Worm (Caenorhabditis elegans) whole organism, L4 larva: Measurements from ENCODE around the gene oac-7.

Source experiments
- F10B5.3 ChIP-seq: sonication (generic microtip); optimal IDR thresholded peaks from 2 replicates; lab custom pipeline; 2016; ENCODE audit warnings: mild to moderate bottlenecking, missing genetic modification characterization, missing compliant biosample characterization
- F44E2.7 ChIP-seq: fragments of 200-800 bp; sonication (Bioruptor generic); IDR thresholded peaks from 2 replicates; pipeline ENCODE4 v2.1.2; 2022; ENCODE audit warnings: missing genetic modification characterization, missing compliant biosample characterization
- F49E8.2 ChIP-seq: sonication (generic microtip); optimal IDR thresholded peaks from 2 replicates; lab custom pipeline; 2016; ENCODE audit warnings: missing compliant biosample characterization, mild to moderate bottlenecking, missing genetic modification characterization, borderline replicate concordance
- T26A8.4 ChIP-seq: fragments of 200-800 bp; sonication (Bioruptor generic); IDR thresholded peaks from 2 replicates; pipeline ENCODE4 v1.3.6; 2022; ENCODE audit warnings: missing genetic modification characterization, missing compliant biosample characterization
- Y48G9A.11 ChIP-seq: fragments of 200-800 bp; sonication (Bioruptor generic); IDR thresholded peaks from 2 replicates; pipeline ENCODE4 v1.3.6; 2022; ENCODE audit warnings: missing genetic modification reagents, missing genetic modification characterization, missing compliant biosample characterization
- Y5F2A.4 ChIP-seq: fragments of 200-800 bp; sonication (Bioruptor generic); optimal IDR thresholded peaks from 2 replicates; lab custom pipeline; 2018; ENCODE audit warnings: mild to moderate bottlenecking, missing genetic modification characterization, missing compliant biosample characterization
- Y75B8A.6 ChIP-seq: fragments of 200-800 bp; sonication (Bioruptor generic); IDR thresholded peaks from 2 replicates; pipeline ENCODE4 v1.3.6; 2022; ENCODE audit warnings: missing genetic modification reagents, missing genetic modification characterization, missing compliant biosample characterization
- ZK337.2 ChIP-seq: fragments of 200-800 bp; sonication (Bioruptor generic); IDR thresholded peaks from 2 replicates; pipeline ENCODE4 v1.3.6; 2022; ENCODE audit warnings: missing genetic modification reagents, missing genetic modification characterization, missing compliant biosample characterization
- ceh-20 ChIP-seq: fragments of 200-800 bp; sonication (Bioruptor generic); IDR thresholded peaks from 2 replicates; pipeline ENCODE4 v1.3.6; 2022; ENCODE audit warnings: missing genetic modification reagents, missing genetic modification characterization, missing compliant biosample characterization
- ceh-62 ChIP-seq: sonication (generic microtip); optimal IDR thresholded peaks from 2 replicates; lab custom pipeline; 2017; ENCODE audit warnings: missing biosample characterization, missing genetic modification characterization
- ceh-82 ChIP-seq: sonication (generic microtip); optimal IDR thresholded peaks from 2 replicates; lab custom pipeline; 2017; ENCODE audit warnings: missing biosample characterization, missing genetic modification characterization
- ces-1 ChIP-seq: fragments of 150-350 bp; sonication (generic microtip); optimal IDR thresholded peaks from 4 replicates; lab custom pipeline; 2014; ENCODE audit warnings: missing biosample characterization, missing genetic modification reagents, missing genetic modification characterization
- daf-16 ChIP-seq, 3 experiments: sonication (generic microtip); optimal IDR thresholded peaks; 2 replicates each; lab custom pipeline; 2016 to 2017; ENCODE audit warnings: missing genetic modification characterization in 3 of 3, missing genetic modification reagents in 3 of 3, mild to moderate bottlenecking in 2 of 3, missing compliant biosample characterization in 2 of 3, missing biosample characterization in 1 of 3, moderate library complexity in 1 of 3
- dmd-8 ChIP-seq: fragments of 200-800 bp; sonication (Bioruptor generic); IDR thresholded peaks from 2 replicates; pipeline ENCODE4 v1.3.6; 2022; ENCODE audit warnings: missing genetic modification characterization, missing compliant biosample characterization
- dpl-1 ChIP-seq: fragments of 150-350 bp; optimal IDR thresholded peaks from 2 replicates; lab custom pipeline; 2014; ENCODE audit warnings: missing biosample characterization, missing genetic modification reagents, missing genetic modification characterization
- duxl-1 ChIP-seq: sonication (generic microtip); optimal IDR thresholded peaks from 2 replicates; lab custom pipeline; 2016; ENCODE audit warnings: mild to moderate bottlenecking, missing genetic modification characterization, moderate library complexity, missing compliant biosample characterization; ENCODE audit not compliant: poor library complexity
- egl-43 ChIP-seq: fragments of 200-800 bp; sonication (Bioruptor generic); IDR thresholded peaks from 2 replicates; pipeline ENCODE4 v1.3.6; 2022; ENCODE audit warnings: missing genetic modification reagents, missing genetic modification characterization, missing compliant biosample characterization
- fkh-10 ChIP-seq: fragments of 150-350 bp; optimal IDR thresholded peaks from 2 replicates; lab custom pipeline; 2014; ENCODE audit warnings: missing biosample characterization, missing genetic modification reagents, missing genetic modification characterization
- gei-8 ChIP-seq: fragments of 200-800 bp; sonication (Bioruptor generic); optimal IDR thresholded peaks from 2 replicates; lab custom pipeline; 2018; ENCODE audit warnings: mild to moderate bottlenecking, missing genetic modification characterization, missing compliant biosample characterization
- hif-1 ChIP-seq, 2 experiments: sonication (generic microtip); optimal IDR thresholded peaks; 2 replicates each; lab custom pipeline; 2016 to 2017; ENCODE audit warnings: missing compliant biosample characterization in 2 of 2, missing genetic modification characterization in 2 of 2, missing genetic modification reagents in 2 of 2, missing genotype in 2 of 2, mild to moderate bottlenecking in 1 of 2
- hlh-11 ChIP-seq: fragments of 200-800 bp; sonication (Bioruptor generic); optimal IDR thresholded peaks from 2 replicates; lab custom pipeline; 2018; ENCODE audit warnings: mild to moderate bottlenecking, missing genetic modification characterization, missing compliant biosample characterization
- jun-1 ChIP-seq: fragments of 150-350 bp; optimal IDR thresholded peaks from 2 replicates; lab custom pipeline; 2014; ENCODE audit warnings: missing biosample characterization, missing genetic modification reagents, missing genetic modification characterization
- lim-7 ChIP-seq: fragments of 200-800 bp; sonication (Bioruptor generic); IDR thresholded peaks from 2 replicates; pipeline ENCODE4 v1.3.6; 2022; ENCODE audit warnings: missing genetic modification characterization, missing compliant biosample characterization
- lin-1 ChIP-seq: fragments of 200-800 bp; sonication (Bioruptor generic); IDR thresholded peaks from 2 replicates; pipeline ENCODE4 v1.3.6; 2022; ENCODE audit warnings: missing genetic modification reagents, missing genetic modification characterization, missing compliant biosample characterization
- lin-15B ChIP-seq: fragments of 150-350 bp; sonication (generic microtip); optimal IDR thresholded peaks from 3 replicates; lab custom pipeline; 2014; ENCODE audit warnings: missing biosample characterization, missing genetic modification characterization
- lin-29 ChIP-seq: fragments of 200-800 bp; sonication (Bioruptor generic); IDR thresholded peaks from 2 replicates; pipeline ENCODE4 v1.3.6; 2022; ENCODE audit warnings: missing genetic modification reagents, missing genetic modification characterization, missing compliant biosample characterization
- lir-3 ChIP-seq: sonication (generic microtip); optimal IDR thresholded peaks from 2 replicates; lab custom pipeline; 2016; ENCODE audit warnings: mild to moderate bottlenecking, missing genetic modification characterization, missing compliant biosample characterization
- madf-9 ChIP-seq: fragments of 200-800 bp; sonication (Bioruptor generic); conservative IDR thresholded peaks from 2 replicates; pipeline ENCODE4 v1.3.6; 2022; ENCODE audit warnings: missing genetic modification reagents, missing genetic modification characterization, missing compliant biosample characterization
- mep-1 ChIP-seq: fragments of 150-350 bp; sonication (generic microtip); optimal IDR thresholded peaks from 3 replicates; lab custom pipeline; 2014; ENCODE audit warnings: missing biosample characterization, missing genetic modification characterization
- mes-2 ChIP-seq: sonication (generic microtip); optimal IDR thresholded peaks from 2 replicates; lab custom pipeline; 2016; ENCODE audit warnings: missing genotype, mild to moderate bottlenecking, missing genetic modification characterization, missing compliant biosample characterization; ENCODE audit not compliant: poor library complexity, severe bottlenecking
- mxl-2 ChIP-seq: fragments of 200-800 bp; sonication (Bioruptor generic); conservative IDR thresholded peaks from 2 replicates; pipeline ENCODE4 v1.3.6; 2022; ENCODE audit warnings: missing genetic modification reagents, missing genetic modification characterization, missing compliant biosample characterization
- nhr-10 ChIP-seq: fragments of 150-350 bp; optimal IDR thresholded peaks from 2 replicates; lab custom pipeline; 2014; ENCODE audit warnings: missing biosample characterization, missing genetic modification characterization
- nhr-102 ChIP-seq: sonication (generic microtip); optimal IDR thresholded peaks from 2 replicates; lab custom pipeline; 2016; ENCODE audit warnings: mild to moderate bottlenecking, missing genetic modification characterization, moderate library complexity, missing compliant biosample characterization
- nhr-111 ChIP-seq: fragments of 200-800 bp; sonication (Bioruptor generic); optimal IDR thresholded peaks from 2 replicates; lab custom pipeline; 2018; ENCODE audit warnings: mild to moderate bottlenecking, missing genetic modification characterization, missing compliant biosample characterization
- nhr-28 ChIP-seq: fragments of 150-350 bp; optimal IDR thresholded peaks from 2 replicates; lab custom pipeline; 2014; ENCODE audit warnings: missing biosample characterization, missing genetic modification characterization
- nhr-42 ChIP-seq: fragments of 200-800 bp; sonication (Bioruptor generic); IDR thresholded peaks from 2 replicates; pipeline ENCODE4 v1.3.6; 2022; ENCODE audit warnings: missing genetic modification characterization, missing compliant biosample characterization
- nhr-76 ChIP-seq: fragments of 150-350 bp; optimal IDR thresholded peaks from 2 replicates; lab custom pipeline; 2014; ENCODE audit warnings: missing biosample characterization, missing genetic modification characterization
- nhr-77 ChIP-seq: fragments of 150-350 bp; optimal IDR thresholded peaks from 2 replicates; lab custom pipeline; 2014; ENCODE audit warnings: missing biosample characterization, missing genetic modification characterization
- pqm-1 ChIP-seq: sonication (generic microtip); optimal IDR thresholded peaks from 2 replicates; lab custom pipeline; 2017; ENCODE audit warnings: missing biosample characterization, missing genetic modification characterization
- rbr-2 ChIP-seq: sonication (generic microtip); optimal IDR thresholded peaks from 2 replicates; lab custom pipeline; 2016; ENCODE audit warnings: missing genotype, missing genetic modification characterization, missing compliant biosample characterization
- spr-1 ChIP-seq: sonication (generic microtip); optimal IDR thresholded peaks from 2 replicates; lab custom pipeline; 2016; ENCODE audit warnings: mild to moderate bottlenecking, missing genetic modification characterization, missing compliant biosample characterization
- tag-97 ChIP-seq: fragments of 200-800 bp; sonication (Bioruptor generic); IDR thresholded peaks from 2 replicates; pipeline ENCODE4 v1.3.6; 2022; ENCODE audit warnings: missing genetic modification characterization, missing compliant biosample characterization
- tra-1 ChIP-seq: fragments of 200-800 bp; sonication (Bioruptor generic); IDR thresholded peaks from 2 replicates; pipeline ENCODE4 v1.3.6; 2022; ENCODE audit warnings: missing genetic modification reagents, missing genetic modification characterization, missing compliant biosample characterization
- unc-130 ChIP-seq: sonication (generic microtip); optimal IDR thresholded peaks from 2 replicates; lab custom pipeline; 2016; ENCODE audit warnings: missing genetic modification reagents, missing genetic modification characterization, missing compliant biosample characterization
- unc-39 ChIP-seq: sonication (generic microtip); optimal IDR thresholded peaks from 2 replicates; lab custom pipeline; 2017; ENCODE audit warnings: missing biosample characterization, missing genetic modification characterization
- unc-62 ChIP-seq, 3 experiments: fragments of 150-350 bp in 1 of 3; sonication (generic microtip); optimal IDR thresholded peaks in 2 of 3; peaks in 1 of 3; 1 replicate in 1 of 3; 2 replicates in 2 of 3; lab custom pipeline; 2014 to 2017; ENCODE audit warnings: missing biosample characterization in 3 of 3, missing genetic modification characterization in 3 of 3, missing genetic modification reagents in 3 of 3, missing genotype in 1 of 3
- zfp-3 ChIP-seq: fragments of 200-800 bp; sonication (Bioruptor generic); conservative IDR thresholded peaks from 2 replicates; pipeline ENCODE4 v1.3.6; 2022; ENCODE audit warnings: missing genetic modification reagents, missing genetic modification characterization, missing compliant biosample characterization
- zip-11 ChIP-seq: fragments of 200-800 bp; sonication (Bioruptor generic); IDR thresholded peaks from 2 replicates; pipeline ENCODE4 v1.3.6; 2022; ENCODE audit warnings: missing genetic modification characterization, missing compliant biosample characterization
- zip-2 ChIP-seq: fragments of 150-350 bp; optimal IDR thresholded peaks from 2 replicates; lab custom pipeline; 2014; ENCODE audit warnings: missing biosample characterization, missing genetic modification characterization
- ztf-11 ChIP-seq: fragments of 150-350 bp; optimal IDR thresholded peaks from 2 replicates; lab custom pipeline; 2014; ENCODE audit warnings: missing biosample characterization, missing genetic modification characterization

Gene oac-7

ce11 chrV:16355941-16356340 is 46.3 kb downstream of the oac-7 start (continued):
- TF ChIP-seq lin-1: peak; percentile 90
- TF ChIP-seq F49E8.2 (tag; lab: Kevin White, UChicago): no peak
- no peak for TF ChIP-seq nhr-76
- peak; percentile 74 for TF ChIP-seq spr-1 (tag; lab: Kevin White, UChicago)
- TF ChIP-seq lin-15B: no peak
- TF ChIP-seq mxl-2 (GFP tag; lab: Robert Waterston, UW): peak; percentile 45; the same call in 1 of the 2 replicates
- peak; percentile 36; the same call in 1 of the 2 replicates for TF ChIP-seq Y75B8A.6 (GFP tag; lab: Robert Waterston, UW)
- TF ChIP-seq gei-8 (GFP tag; lab: Kevin White, UChicago): peak; percentile 48
- peak; percentile 32 for TF ChIP-seq unc-130
- no peak for TF ChIP-seq Y48G9A.11 (GFP tag; lab: Robert Waterston, UW)
- TF ChIP-seq lin-29 (GFP tag; lab: Robert Waterston, UW): 0 out of 2 replicates have a peak, but pooled peaks have one; percentile 45
- peak; percentile 83 for TF ChIP-seq ceh-20 (GFP tag; lab: Robert Waterston, UW)
- peak; percentile 14 for TF ChIP-seq F10B5.3 (tag; lab: Kevin White, UChicago)
- no peak for TF ChIP-seq ces-1 (GFP tag; lab: Kevin White, UChicago)
- TF ChIP-seq unc-62 (GFP tag; optimal IDR thresholded peaks at IDR 0.05 in 1 of 2; lab: Kevin White, UChicago): peak in 1 of 2 experiments; percentile 97
- TF ChIP-seq unc-62 (tag; optimal IDR thresholded peaks at IDR 0.05; lab: Kevin White, UChicago): no peak
- peak; percentile 93 for TF ChIP-seq mep-1 (tag; lab: Kevin White, UChicago)
- TF ChIP-seq fkh-10 (GFP tag; lab: Kevin White, UChicago): peak; percentile 58
- peak; percentile 84 for TF ChIP-seq nhr-28
- no peak for TF ChIP-seq ceh-82 (tag; lab: Kevin White, UChicago)
- peak in 1 of 2 experiments; percentile 80 for TF ChIP-seq hif-1 (tag; optimal IDR thresholded peaks at IDR 0.05; lab: Kevin White, UChicago)
- peak; percentile 88 for TF ChIP-seq egl-43 (GFP tag; lab: Robert Waterston, UW)
- no peak for TF ChIP-seq ztf-11 (tag; lab: Kevin White, UChicago)
- TF ChIP-seq zip-2 (tag; lab: Kevin White, UChicago): no peak
- TF ChIP-seq tra-1 (GFP tag; lab: Robert Waterston, UW): peak; percentile 92
- no peak for TF ChIP-seq Y5F2A.4
- peak; percentile 81 for TF ChIP-seq duxl-1 (tag; lab: Kevin White, UChicago)
- TF ChIP-seq ceh-62 (tag; lab: Kevin White, UChicago): no peak
- peak; percentile 90 for TF ChIP-seq rbr-2 (tag; lab: Kevin White, UChicago)
- peak; percentile 84 for TF ChIP-seq nhr-10 (tag; lab: Kevin White, UChicago)
- TF ChIP-seq unc-39 (tag; lab: Kevin White, UChicago): no peak
- TF ChIP-seq mes-2 (tag; lab: Kevin White, UChicago): peak; percentile 78
- TF ChIP-seq dpl-1: peak; percentile 47
- peak; percentile 80 for TF ChIP-seq jun-1 (tag; lab: Kevin White, UChicago)
- TF ChIP-seq ZK337.2 (GFP tag; lab: Robert Waterston, UW): no peak
- TF ChIP-seq T26A8.4 (GFP tag; lab: Robert Waterston, UW): peak; percentile 72; the same call in 1 of the 2 replicates
- TF ChIP-seq nhr-111 (GFP tag; lab: Kevin White, UChicago): no peak
- peak; percentile 56 to 67 for TF ChIP-seq daf-16 (GFP tag; optimal IDR thresholded peaks at IDR 0.05; lab: Kevin White, UChicago)
- peak; percentile 68 for TF ChIP-seq daf-16 (tag; optimal IDR thresholded peaks at IDR 0.05; lab: Kevin White, UChicago)
- peak; percentile 73 for TF ChIP-seq madf-9 (GFP tag; lab: Robert Waterston, UW)
- TF ChIP-seq lir-3 (tag; lab: Kevin White, UChicago): no peak
- peak; percentile 57; the same call in 1 of the 2 replicates for TF ChIP-seq nhr-42 (GFP tag; lab: Robert Waterston, UW)
- 0 out of 2 replicates have a peak, but pooled peaks have one; percentile 54 for TF ChIP-seq dmd-8
- no peak for TF ChIP-seq pqm-1 (tag; lab: Kevin White, UChicago)
- TF ChIP-seq nhr-77 (tag; lab: Kevin White, UChicago): peak; percentile 93
- no peak for TF ChIP-seq F44E2.7 (GFP tag; lab: Robert Waterston, UW)
- TF ChIP-seq hlh-11 (tag; lab: Kevin White, UChicago): peak; percentile 97
- peak; percentile 75 for TF ChIP-seq nhr-102
- TF ChIP-seq lim-7 (GFP tag; lab: Robert Waterston, UW): no peak
- no peak for TF ChIP-seq tag-97 (GFP tag; lab: Robert Waterston, UW)
- no peak for TF ChIP-seq zip-11
- TF ChIP-seq zfp-3: no peak; the same call in 1 of the 2 replicates
